Worm (Caenorhabditis elegans): ENCODE measurements around the gene C18D11.6.
A peak's percentile ranks its signal among the peaks of the same experiment; 100 is the strongest.
"Not testable (repeated sequence)": the region's sequence is repeated elsewhere in the genome, so short reads cannot be mapped to it uniquely, and the experiment has no call there.

Gene C18D11.6

ce11 chrIII:11810447-11810846 is at the start of gene C18D11.6:
Gene C18D11.6 (plus strand): TSS chrIII:11810556.
- TF ChIP-seq ceh-30 (tag; optimal IDR thresholded peaks at IDR 0.05) (no peak), nhr-11 (tag; optimal IDR thresholded peaks at IDR 0.05) (no peak), ceh-19 (GFP tag; optimal IDR thresholded peaks at IDR 0.05) (no peak), ref-2 (tag; optimal IDR thresholded peaks at IDR 0.05) (no peak), ttx-3 (tag; optimal IDR thresholded peaks at IDR 0.05) (no peak), elt-2 (tag; optimal IDR thresholded peaks at IDR 0.05) (no peak), T23F11.4 (GFP tag; optimal IDR thresholded peaks at IDR 0.05) (no peak), fax-1 (tag; optimal IDR thresholded peaks at IDR 0.05) (no peak)

- no peak for TF ChIP-seq tbx-7 (tag; optimal IDR thresholded peaks at IDR 0.05)
- TF ChIP-seq pat-9 (tag; optimal IDR thresholded peaks at IDR 0.05) = no peak
Observed at ce11 chrIII:11760634-11761033, 49.7 kb upstream of the C18D11.6 start.

- not testable (repeated sequence) for TF ChIP-seq ceh-45 (GFP tag; IDR thresholded peaks at IDR 0.05); ceh-34 (tag; optimal IDR thresholded peaks at IDR 0.05); unc-86 (tag; optimal IDR thresholded peaks at IDR 0.05)
Observed at ce11 chrIII:11773581-11773980, 36.8 kb upstream of the C18D11.6 start, which contains the start of gene gbf-1. Gene gbf-1 (minus strand): TSS chrIII:11773681.

- no peak for TF ChIP-seq pag-3 (tag; optimal IDR thresholded peaks at IDR 0.05; ENCODE audit: borderline replicate concordance)
- TF ChIP-seq hlh-30 (tag; optimal IDR thresholded peaks at IDR 0.05; ENCODE audit: insufficient read depth) = peak; percentile 93
- peak; percentile 8 for TF ChIP-seq nfya-1 (tag; optimal IDR thresholded peaks at IDR 0.05)
Observed at ce11 chrIII:11774508-11775000, 35.8 kb upstream of the C18D11.6 start, which contains the start of gene immp-1. Gene immp-1 (plus strand): TSS chrIII:11774950.

ce11 chrIII:11777321-11777720 is 33.0 kb upstream of the C18D11.6 start, which contains the start of gene mdt-21:
Gene mdt-21 (plus strand): TSS chrIII:11777621.
- TF ChIP-seq pax-1 (tag; optimal IDR thresholded peaks at IDR 0.05) (no peak), madf-2 (tag; optimal IDR thresholded peaks at IDR 0.05) (no peak), ama-1 (optimal IDR thresholded peaks at IDR 0.05) (no peak), sdc-2 (tag; optimal IDR thresholded peaks at IDR 0.05) (no peak), elt-4 (tag; optimal IDR thresholded peaks at IDR 0.05) (no peak), pha-4 (tag; optimal IDR thresholded peaks at IDR 0.05) (no peak), nhr-232 (tag; optimal IDR thresholded peaks at IDR 0.05) (no peak), tbx-7 (tag; optimal IDR thresholded peaks at IDR 0.05) (no peak)

ce11 chrIII:11780183-11780664 is 30.1 kb upstream of the C18D11.6 start, which contains the start of gene C24H11.5:
Gene C24H11.5 (plus strand): TSS chrIII:11780233.
- TF ChIP-seq pha-2 (tag; optimal IDR thresholded peaks at IDR 0.05) (no peak), Y22D7AL.16 (tag; optimal IDR thresholded peaks at IDR 0.05) (no peak), nhr-11 (tag; optimal IDR thresholded peaks at IDR 0.05) (no peak), ceh-18 (tag; optimal IDR thresholded peaks at IDR 0.05) (no peak), nfya-1 (tag; optimal IDR thresholded peaks at IDR 0.05) (no peak)

ce11 chrIII:11781800-11782199 is 28.6 kb upstream of the C18D11.6 start, which contains the start of gene srd-74:
Gene srd-74 (plus strand): TSS chrIII:11782100.
- TF ChIP-seq elt-2 (tag; optimal IDR thresholded peaks at IDR 0.05) (no peak), K02D7.2 (tag; optimal IDR thresholded peaks at IDR 0.05) (no peak), pag-3 (tag; optimal IDR thresholded peaks at IDR 0.05; ENCODE audit: borderline replicate concordance) (no peak), eyg-1 (tag; optimal IDR thresholded peaks at IDR 0.05) (no peak)

- TF ChIP-seq hlh-6 (tag; optimal IDR thresholded peaks at IDR 0.05) = no peak
- no peak for TF ChIP-seq ceh-45 (GFP tag; IDR thresholded peaks at IDR 0.05)
- no peak for TF ChIP-seq unc-3 (GFP tag; conservative IDR thresholded peaks at IDR 0.05)
- TF ChIP-seq unc-3 (tag; optimal IDR thresholded peaks at IDR 0.05) = no peak
- no peak for TF ChIP-seq lin-11 (tag; optimal IDR thresholded peaks at IDR 0.05)
- TF ChIP-seq C38D4.7 (GFP tag; optimal IDR thresholded peaks at IDR 0.05) = no peak
- no peak for TF ChIP-seq sox-2 (GFP tag; IDR thresholded peaks at IDR 0.05)
- no peak for TF ChIP-seq ztf-16 (tag; optimal IDR thresholded peaks at IDR 0.05)
- no peak for TF ChIP-seq ref-2 (tag; optimal IDR thresholded peaks at IDR 0.05)
- TF ChIP-seq Y22D7AL.16 (tag; optimal IDR thresholded peaks at IDR 0.05) = no peak
- TF ChIP-seq hlh-15 (tag; optimal IDR thresholded peaks at IDR 0.05) = no peak
- no peak for TF ChIP-seq hlh-30 (tag; optimal IDR thresholded peaks at IDR 0.05; ENCODE audit: insufficient read depth)
- no peak for TF ChIP-seq pat-9 (tag; optimal IDR thresholded peaks at IDR 0.05)
- TF ChIP-seq C08G9.2 (tag; optimal IDR thresholded peaks at IDR 0.05) = no peak
- no peak for TF ChIP-seq syd-9 (tag; optimal IDR thresholded peaks at IDR 0.05)
- TF ChIP-seq gmeb-2 (tag; optimal IDR thresholded peaks at IDR 0.05) = no peak
Observed at ce11 chrIII:11785961-11786360, 24.4 kb upstream of the C18D11.6 start, which contains the start of gene tbx-38. Gene tbx-38 (minus strand): TSS chrIII:11786061.

Measured in whole organism, late embryonic.